Fruit fly (Drosophila melanogaster) whole organism, prepupa: ENCODE results near the gene CG12011.

Experiments used
- Blimp-1 ChIP-seq: fragments of 200-800 bp; sonication (Bioruptor generic); optimal IDR thresholded peaks from 3 replicates; lab custom pipeline; 2017; ENCODE audit warnings: missing biosample characterization, missing genetic modification characterization, mild to moderate bottlenecking, moderate library complexity, missing genetic modification reagents
- CG10669 ChIP-seq: fragments of 200-800 bp; sonication (Bioruptor generic); optimal IDR thresholded peaks from 3 replicates; lab custom pipeline; 2018; ENCODE audit warnings: missing biosample characterization, mild to moderate bottlenecking, missing genetic modification characterization, moderate library complexity
- CG11762 ChIP-seq: fragments of 200-800 bp; sonication (Bioruptor generic); optimal IDR thresholded peaks from 3 replicates; lab custom pipeline; 2016; ENCODE audit warnings: missing biosample characterization, missing genetic modification characterization; ENCODE audit not compliant: insufficient read depth
- CG1621 ChIP-seq: fragments of 200-800 bp; sonication (Bioruptor generic); optimal IDR thresholded peaks from 3 replicates; lab custom pipeline; 2018; ENCODE audit warnings: missing biosample characterization, mild to moderate bottlenecking, missing genetic modification characterization
- CG3032 ChIP-seq: fragments of 200-800 bp; optimal IDR thresholded peaks from 2 replicates; lab custom pipeline; 2019; ENCODE audit warnings: missing biosample characterization, mild to moderate bottlenecking, missing genetic modification characterization, moderate library complexity
- CG3919 ChIP-seq: fragments of 200-800 bp; sonication (Bioruptor generic); optimal IDR thresholded peaks from 3 replicates; lab custom pipeline; 2016; ENCODE audit warnings: missing biosample characterization, missing genetic modification characterization
- CG6276 ChIP-seq: fragments of 200-800 bp; sonication (Bioruptor generic); optimal IDR thresholded peaks from 2 replicates; lab custom pipeline; 2017; ENCODE audit warnings: missing biosample characterization, mild to moderate bottlenecking, missing genetic modification characterization
- CG6792 ChIP-seq: fragments of 200-800 bp; sonication (Bioruptor generic); optimal IDR thresholded peaks from 3 replicates; lab custom pipeline; 2016; ENCODE audit warnings: missing biosample characterization, missing genetic modification characterization
- CG6854 ChIP-seq: fragments of 200-800 bp; sonication (Bioruptor generic); optimal IDR thresholded peaks from 2 replicates; lab custom pipeline; 2017; ENCODE audit warnings: missing biosample characterization, mild to moderate bottlenecking, missing genetic modification characterization
- CG7368 ChIP-seq: fragments of 200-800 bp; sonication (Bioruptor generic); optimal IDR thresholded peaks from 3 replicates; lab custom pipeline; 2016; ENCODE audit warnings: missing biosample characterization, missing genetic modification characterization
- CG8119 ChIP-seq: fragments of 200-800 bp; sonication (Bioruptor generic); IDR thresholded peaks from 3 replicates; pipeline ENCODE4 v1.3.6; 2022; ENCODE audit warnings: missing biosample characterization, missing genetic modification characterization
- CG8319 ChIP-seq: fragments of 200-800 bp; sonication (Bioruptor generic); optimal IDR thresholded peaks from 3 replicates; lab custom pipeline; 2016; ENCODE audit warnings: missing biosample characterization, missing genetic modification characterization
- CG8632 ChIP-seq: fragments of 200-800 bp; sonication (Bioruptor generic); optimal IDR thresholded peaks from 3 replicates; lab custom pipeline; 2016; ENCODE audit warnings: missing biosample characterization, missing genetic modification characterization
- Eip78C ChIP-seq: fragments of 200-800 bp; sonication (Bioruptor generic); peaks from one replicate; lab custom pipeline; 2016; ENCODE audit warnings: missing biosample characterization, missing genetic modification characterization
- Eip93F ChIP-seq: fragments of 200-800 bp; sonication (Bioruptor generic); optimal IDR thresholded peaks from 2 replicates; lab custom pipeline; 2016; ENCODE audit warnings: missing biosample characterization, mild to moderate bottlenecking, missing genetic modification characterization
- Ets21C ChIP-seq: fragments of 200-800 bp; sonication (Bioruptor generic); optimal IDR thresholded peaks from 3 replicates; lab custom pipeline; 2016; ENCODE audit warnings: missing biosample characterization, missing genetic modification characterization
- Hr38 ChIP-seq: sonication (Bioruptor generic); optimal IDR thresholded peaks from 2 replicates; lab custom pipeline; 2016; ENCODE audit warnings: missing biosample characterization, missing genetic modification characterization
- Hr4 ChIP-seq: fragments of 200-800 bp; sonication (Bioruptor generic); optimal IDR thresholded peaks from 3 replicates; lab custom pipeline; 2016; ENCODE audit warnings: missing biosample characterization, missing genetic modification characterization
- OdsH ChIP-seq: fragments of 200-800 bp; sonication (Bioruptor generic); optimal IDR thresholded peaks from 3 replicates; lab custom pipeline; 2016; ENCODE audit warnings: missing biosample characterization, missing genetic modification characterization
- Sox102F ChIP-seq: fragments of 200-800 bp; sonication (Bioruptor generic); optimal IDR thresholded peaks from 2 replicates; lab custom pipeline; 2016; ENCODE audit warnings: missing biosample characterization, mild to moderate bottlenecking, missing genetic modification characterization
- Sox15 ChIP-seq: fragments of 200-800 bp; sonication (Bioruptor generic); optimal IDR thresholded peaks from 3 replicates; lab custom pipeline; 2016; ENCODE audit warnings: missing biosample characterization, missing genetic modification characterization
- achi ChIP-seq: fragments of 200-800 bp; sonication (Bioruptor generic); optimal IDR thresholded peaks from 3 replicates; lab custom pipeline; 2016; ENCODE audit warnings: missing biosample characterization, missing genetic modification characterization
- cyc ChIP-seq: fragments of 200-800 bp; sonication (Bioruptor generic); optimal IDR thresholded peaks from 3 replicates; lab custom pipeline; 2016; ENCODE audit warnings: missing biosample characterization, missing genetic modification characterization
- eg ChIP-seq: fragments of 200-800 bp; sonication (Bioruptor generic); IDR thresholded peaks from 3 replicates; pipeline ENCODE4 v1.3.6; 2022; ENCODE audit warnings: missing biosample characterization, missing genetic modification characterization
- fd59A ChIP-seq: fragments of 200-800 bp; sonication (Bioruptor generic); optimal IDR thresholded peaks from 2 replicates; lab custom pipeline; 2017; ENCODE audit warnings: missing biosample characterization, mild to moderate bottlenecking, missing genetic modification characterization, missing genetic modification reagents
- fd85E ChIP-seq: fragments of 200-800 bp; sonication (Bioruptor generic); optimal IDR thresholded peaks from 3 replicates; lab custom pipeline; 2016; ENCODE audit warnings: missing biosample characterization, missing genetic modification characterization
- fkh ChIP-seq: fragments of 200-800 bp; sonication (Bioruptor generic); optimal IDR thresholded peaks from 3 replicates; lab custom pipeline; 2017; ENCODE audit warnings: missing biosample characterization, mild to moderate bottlenecking, missing genetic modification characterization, moderate library complexity
- pdm3 ChIP-seq: fragments of 200-800 bp; sonication (Bioruptor generic); optimal IDR thresholded peaks from 3 replicates; lab custom pipeline; 2016; ENCODE audit warnings: missing biosample characterization, missing genetic modification characterization
- svp ChIP-seq: fragments of 200-800 bp; sonication (Bioruptor generic); peaks from one replicate; lab custom pipeline; 2016; ENCODE audit warnings: missing biosample characterization, missing genetic modification characterization
- vri ChIP-seq: fragments of 200-800 bp; sonication (Bioruptor generic); optimal IDR thresholded peaks from 3 replicates; lab custom pipeline; 2016; ENCODE audit warnings: missing biosample characterization, mild to moderate bottlenecking, missing genetic modification characterization

The CG12011 gene

DNA sequence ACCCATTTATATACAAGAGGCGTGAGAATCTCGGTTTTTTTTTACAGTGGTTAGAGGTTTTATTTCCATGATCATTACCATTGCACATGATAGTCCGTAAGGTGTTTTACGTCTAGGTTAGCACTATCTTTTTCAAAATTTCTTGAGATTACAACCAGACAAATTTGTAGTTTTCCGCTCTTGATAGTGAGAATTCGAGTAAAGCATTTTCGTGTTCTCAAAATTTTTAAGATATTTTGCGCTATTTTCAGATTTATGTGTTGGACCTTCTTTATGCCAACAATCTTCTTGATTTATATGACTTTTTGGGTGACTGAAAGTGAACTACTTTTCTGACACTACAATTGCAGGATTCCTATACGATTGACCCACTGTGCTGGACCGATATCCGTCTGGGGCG, 46.7 kb downstream of the CG12011 start (continued):
- peak; percentile 26 for TF ChIP-seq pdm3
- TF ChIP-seq CG8632 (GFP tag; lab: Kevin White, UChicago), result no peak
- TF ChIP-seq Sox102F (GFP tag; lab: Kevin White, UChicago), result peak; percentile 15
- no peak for TF ChIP-seq CG11762 (GFP tag; lab: Kevin White, UChicago)
- no peak for TF ChIP-seq fd59A (GFP tag; lab: Kevin White, UChicago)
- no peak for TF ChIP-seq CG6854
- no peak for TF ChIP-seq CG10669 (GFP tag; lab: Kevin White, UChicago)
- no peak for TF ChIP-seq CG3032 (tag; lab: Kevin White, UChicago)
- peak; percentile 7 for TF ChIP-seq achi (GFP tag; lab: Kevin White, UChicago)
- TF ChIP-seq CG6792 (GFP tag; lab: Kevin White, UChicago), result peak; percentile 38
- no peak; the same call in 2 of the 3 replicates for TF ChIP-seq eg (GFP tag; lab: Robert Waterston, UW)
- peak; percentile 48 for TF ChIP-seq Hr4 (GFP tag; lab: Kevin White, UChicago)
- TF ChIP-seq cyc (GFP tag; lab: Kevin White, UChicago), result peak; percentile 25
- TF ChIP-seq CG8119 (GFP tag; lab: Robert Waterston, UW), result 0 out of 3 replicates have a peak, but pooled peaks have one; percentile 18
- no peak for TF ChIP-seq fd85E
- no peak for TF ChIP-seq CG7368
- TF ChIP-seq CG3919 (GFP tag; lab: Kevin White, UChicago), result peak; percentile 15

dm6 chr3L:1741655-1742551, 47.5 kb downstream of the CG12011 start:
- peak; percentile 88 for TF ChIP-seq svp (GFP tag; lab: Kevin White, UChicago)
- peak; percentile 22 for TF ChIP-seq Eip78C (GFP tag; lab: Kevin White, UChicago)
- no peak for TF ChIP-seq CG6276
- peak; percentile 55 for TF ChIP-seq fkh (GFP tag; lab: Kevin White, UChicago)
- peak; percentile 60 for TF ChIP-seq vri

dm6 chr3L:1742552-1743097, 48.2 kb downstream of the CG12011 start:
- TF ChIP-seq Hr38 (GFP tag; lab: Kevin White, UChicago) (no peak), CG8119 (GFP tag; lab: Robert Waterston, UW) (no peak), Eip78C (GFP tag; lab: Kevin White, UChicago) (peak; percentile 45), CG8319 (GFP tag; lab: Kevin White, UChicago) (no peak), eg (GFP tag; lab: Robert Waterston, UW) (no peak), svp (GFP tag; lab: Kevin White, UChicago) (peak; percentile 43), Sox102F (GFP tag; lab: Kevin White, UChicago) (no peak), fkh (GFP tag; lab: Kevin White, UChicago) (peak; percentile 90), Blimp-1 (no peak), OdsH (GFP tag; lab: Kevin White, UChicago) (no peak), vri (no peak), CG7368 (no peak), Sox15 (no peak), CG1621 (tag; lab: Kevin White, UChicago) (no peak), CG3032 (tag; lab: Kevin White, UChicago) (no peak), Ets21C (no peak), CG6792 (GFP tag; lab: Kevin White, UChicago) (no peak), CG3919 (GFP tag; lab: Kevin White, UChicago) (no peak), Eip93F (GFP tag; lab: Kevin White, UChicago) (no peak), fd59A (GFP tag; lab: Kevin White, UChicago) (peak; percentile 11)

DNA sequence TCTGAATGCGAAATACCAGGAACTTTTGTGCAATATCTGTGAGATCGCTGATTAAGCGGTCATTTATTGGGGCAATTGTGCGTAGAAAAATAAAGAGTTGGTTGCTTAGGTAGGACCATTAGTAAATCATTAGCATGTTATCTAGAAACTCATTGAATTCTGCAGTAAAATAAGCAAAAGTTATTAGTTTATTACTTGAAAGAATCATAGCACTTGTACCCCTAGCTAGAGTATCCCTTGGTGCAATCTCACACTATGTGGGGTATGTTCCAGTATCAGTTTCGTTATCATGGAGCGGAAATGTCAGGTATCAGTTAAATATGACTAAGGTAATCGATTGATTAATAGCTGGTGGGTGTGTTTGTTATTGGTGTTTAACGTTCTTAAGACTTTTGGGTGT, 51.0 kb downstream of the CG12011 start:
- TF ChIP-seq CG10669 (GFP tag; lab: Kevin White, UChicago) (no peak), vri (peak; percentile 34)
